Worm (Caenorhabditis elegans) whole organism, L2 larva: ENCODE results near the gene best-15.

Experiments
- C34F6.9 ChIP-seq: fragments of 150-350 bp; optimal IDR thresholded peaks from 2 replicates; lab custom pipeline; 2014; ENCODE audit warnings: missing biosample characterization, missing genetic modification characterization
- F13H6.1 ChIP-seq: sonication (generic microtip); optimal IDR thresholded peaks from 2 replicates; lab custom pipeline; 2016; ENCODE audit warnings: missing genetic modification characterization, missing compliant biosample characterization
- Y55F3AM.14 ChIP-seq: fragments of 200-800 bp; sonication (Bioruptor generic); optimal IDR thresholded peaks from 2 replicates; lab custom pipeline; 2018; ENCODE audit warnings: mild to moderate bottlenecking, missing genetic modification characterization, missing compliant biosample characterization
- ZK546.5 ChIP-seq: sonication (generic microtip); optimal IDR thresholded peaks from 2 replicates; lab custom pipeline; 2017; ENCODE audit warnings: missing biosample characterization, missing genetic modification characterization
- alr-1 ChIP-seq: fragments of 150-350 bp; optimal IDR thresholded peaks from 2 replicates; lab custom pipeline; 2014; ENCODE audit warnings: missing biosample characterization, missing genetic modification characterization
- aly-2 ChIP-seq: fragments of 150-350 bp; optimal IDR thresholded peaks from 2 replicates; lab custom pipeline; 2014; ENCODE audit warnings: missing biosample characterization, missing genetic modification characterization
- ceh-16 ChIP-seq: fragments of 150-350 bp; optimal IDR thresholded peaks from 2 replicates; lab custom pipeline; 2014; ENCODE audit warnings: missing biosample characterization, missing genetic modification characterization
- ceh-82 ChIP-seq: fragments of 150-350 bp; optimal IDR thresholded peaks from 2 replicates; lab custom pipeline; 2014; ENCODE audit warnings: missing biosample characterization, missing genetic modification characterization
- crh-2 ChIP-seq: sonication (generic microtip); optimal IDR thresholded peaks from 2 replicates; lab custom pipeline; 2017; ENCODE audit warnings: missing biosample characterization, missing genetic modification characterization
- dmd-4 ChIP-seq: sonication (generic microtip); optimal IDR thresholded peaks from 2 replicates; lab custom pipeline; 2017; ENCODE audit warnings: missing biosample characterization, missing genetic modification characterization
- elt-1 ChIP-seq: fragments of 150-350 bp; optimal IDR thresholded peaks from 2 replicates; lab custom pipeline; 2014; ENCODE audit warnings: missing biosample characterization, missing genetic modification characterization
- lin-39 ChIP-seq: fragments of 150-350 bp; optimal IDR thresholded peaks from 2 replicates; lab custom pipeline; 2014; ENCODE audit warnings: missing biosample characterization, missing genetic modification reagents, missing genetic modification characterization
- mdl-1 ChIP-seq, 2 experiments: fragments of 150-350 bp in 1 of 2; sonication (generic microtip) in 1 of 2; optimal IDR thresholded peaks; 2 replicates each; lab custom pipeline; 2017; ENCODE audit warnings: missing biosample characterization in 2 of 2, missing genetic modification characterization in 2 of 2
- nhr-11 ChIP-seq: fragments of 150-350 bp; optimal IDR thresholded peaks from 2 replicates; lab custom pipeline; 2014; ENCODE audit warnings: missing biosample characterization, missing genetic modification characterization
- nhr-21 ChIP-seq: fragments of 150-350 bp; optimal IDR thresholded peaks from 2 replicates; lab custom pipeline; 2014; ENCODE audit warnings: missing biosample characterization, missing genetic modification characterization
- nhr-23 ChIP-seq: fragments of 150-350 bp; optimal IDR thresholded peaks from 2 replicates; lab custom pipeline; 2014; ENCODE audit warnings: missing biosample characterization, missing genetic modification reagents, missing genetic modification characterization
- nhr-25 ChIP-seq: fragments of 150-350 bp; sonication (generic microtip); optimal IDR thresholded peaks from 3 replicates; lab custom pipeline; 2014; ENCODE audit warnings: missing biosample characterization, missing genetic modification characterization
- peb-1 ChIP-seq: fragments of 150-350 bp; optimal IDR thresholded peaks from 2 replicates; lab custom pipeline; 2014; ENCODE audit warnings: missing biosample characterization, missing genetic modification characterization
- skn-1 ChIP-seq: sonication (generic microtip); optimal IDR thresholded peaks from 2 replicates; lab custom pipeline; 2017; ENCODE audit warnings: missing biosample characterization, missing genetic modification characterization
- sma-9 ChIP-seq, 2 experiments: fragments of 150-350 bp in 1 of 2; sonication (generic microtip) in 1 of 2; optimal IDR thresholded peaks; 2 replicates each; lab custom pipeline; 2014 to 2016; ENCODE audit warnings: missing genetic modification characterization in 2 of 2, mild to moderate bottlenecking in 1 of 2, missing biosample characterization in 1 of 2, missing compliant biosample characterization in 1 of 2, missing genetic modification reagents in 1 of 2, moderate library complexity in 1 of 2
- snpc-4 ChIP-seq: fragments of 150-350 bp; optimal IDR thresholded peaks from 2 replicates; lab custom pipeline; 2014; ENCODE audit warnings: missing biosample characterization, missing genetic modification characterization
- unc-62 ChIP-seq: fragments of 150-350 bp; optimal IDR thresholded peaks from 2 replicates; lab custom pipeline; 2014; ENCODE audit warnings: missing biosample characterization, missing genetic modification reagents, missing genetic modification characterization
- zag-1 ChIP-seq: fragments of 150-350 bp; optimal IDR thresholded peaks from 2 replicates; lab custom pipeline; 2014; ENCODE audit warnings: missing biosample characterization, missing genetic modification characterization
- ztf-11 ChIP-seq: sonication (generic microtip); optimal IDR thresholded peaks from 2 replicates; lab custom pipeline; 2017; ENCODE audit warnings: missing biosample characterization, missing genetic modification characterization

Gene best-15

DNA sequence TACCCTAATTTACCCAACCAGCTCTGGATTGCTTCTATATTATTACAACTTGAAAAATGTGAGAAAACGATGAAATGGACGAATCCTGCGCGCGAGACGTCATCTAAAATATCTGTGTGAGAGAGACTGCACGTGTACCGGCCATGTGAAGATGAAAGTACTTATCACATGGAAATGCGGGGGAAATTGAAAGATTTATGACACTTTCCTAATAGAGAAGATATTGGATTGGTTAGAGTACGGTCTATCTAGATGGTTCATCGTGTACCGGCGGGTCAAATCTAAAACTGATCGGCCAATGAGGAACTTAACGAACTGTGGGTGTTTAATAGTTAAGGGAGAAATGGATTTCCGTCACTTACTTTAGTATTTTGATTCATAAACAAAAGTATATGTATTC, 50.0 kb downstream of the best-15 start (continued):
- TF ChIP-seq ceh-82 (no peak), unc-62 (GFP tag; lab: Kevin White, UChicago) (no peak), snpc-4 (tag; lab: Kevin White, UChicago) (no peak), nhr-11 (no peak), aly-2 (tag; lab: Kevin White, UChicago) (no peak), F13H6.1 (tag; lab: Kevin White, UChicago) (no peak), peb-1 (no peak), ceh-16 (tag; lab: Kevin White, UChicago) (no peak), lin-39 (tag; lab: Kevin White, UChicago) (no peak)
- TF ChIP-seq, all 48 proteins: peak for 13

DNA sequence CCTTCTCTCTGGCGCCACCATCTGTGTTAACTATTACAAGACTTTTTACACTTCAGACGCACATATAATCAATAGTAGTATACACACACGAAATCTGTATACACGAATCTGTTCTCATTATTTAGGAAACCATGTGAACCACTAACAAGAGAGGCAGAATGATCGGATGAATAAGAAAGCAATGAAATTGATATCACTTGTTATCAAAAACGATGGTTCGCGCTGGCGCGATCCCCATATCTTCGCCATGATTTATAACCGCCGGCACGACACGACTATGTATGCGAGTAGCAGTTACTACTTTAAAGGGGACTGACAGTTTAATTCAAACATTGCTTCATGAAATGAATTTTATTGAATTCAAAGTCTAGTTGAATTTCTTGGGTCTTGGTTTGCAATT, 50.7 kb downstream of the best-15 start:
- TF ChIP-seq crh-2 (tag; lab: Kevin White, UChicago), result no peak
- peak; percentile 77 for TF ChIP-seq sma-9 (GFP tag; optimal IDR thresholded peaks at IDR 0.05; lab: Kevin White, UChicago)
- no peak for TF ChIP-seq sma-9 (tag; optimal IDR thresholded peaks at IDR 0.05; lab: Kevin White, UChicago)
- peak; percentile 31 for TF ChIP-seq nhr-21

DNA sequence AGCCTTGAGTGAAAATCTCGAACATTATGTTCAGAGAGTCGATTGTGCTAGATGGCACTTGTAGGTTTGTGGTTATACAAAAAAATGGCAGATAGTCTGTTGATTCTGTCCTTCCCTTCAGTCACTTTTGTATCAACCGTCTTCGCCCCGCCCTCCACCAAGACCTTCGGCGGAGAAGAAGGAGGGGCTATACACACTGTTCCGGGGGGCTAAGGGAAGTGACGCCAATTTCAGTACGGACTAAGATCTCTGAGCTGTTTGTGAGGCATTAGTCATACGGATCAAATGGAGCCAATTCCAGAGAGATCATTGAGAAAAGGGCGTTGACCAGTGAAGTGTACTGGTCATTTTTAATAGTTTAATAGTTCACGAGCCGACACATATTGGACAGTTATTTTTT, 51.5 kb downstream of the best-15 start, which contains the start of gene swt-3:
TSS of gene swt-3 (minus strand) at position 101 of the 400 bp plus-strand sequence.
- no peak for TF ChIP-seq elt-1
- TF ChIP-seq snpc-4 (tag; lab: Kevin White, UChicago), result no peak
- TF ChIP-seq ZK546.5, result no peak
- no peak for TF ChIP-seq zag-1
- no peak for TF ChIP-seq Y55F3AM.14
- TF ChIP-seq ztf-11 (tag; lab: Kevin White, UChicago), result no peak
- TF ChIP-seq nhr-23 (tag; lab: Kevin White, UChicago), result no peak
- no peak for TF ChIP-seq crh-2 (tag; lab: Kevin White, UChicago)
- no peak for TF ChIP-seq alr-1 (tag; lab: Kevin White, UChicago)
- TF ChIP-seq nhr-25 (tag; lab: Kevin White, UChicago), result no peak
- no peak for TF ChIP-seq skn-1 (tag; lab: Kevin White, UChicago)
- TF ChIP-seq dmd-4 (tag; lab: Kevin White, UChicago), result no peak
- TF ChIP-seq C34F6.9, result no peak
- no peak for TF ChIP-seq peb-1
- TF ChIP-seq mdl-1 (tag; optimal IDR thresholded peaks at IDR 0.05; lab: Kevin White, UChicago), result no peak
